Worm (Caenorhabditis elegans) whole organism, L4/young adult: ENCODE data around the gene R05H5.4.

Experiments
- W03F9.2 ChIP-seq: fragments of 150-350 bp; optimal IDR thresholded peaks from 2 replicates; lab custom pipeline; 2014; ENCODE audit warnings: missing biosample characterization, missing genetic modification characterization
- dao-5 ChIP-seq: sonication (generic microtip); optimal IDR thresholded peaks from 2 replicates; lab custom pipeline; 2016; ENCODE audit warnings: missing genotype, missing genetic modification characterization, moderate library complexity, missing compliant biosample characterization
- him-1 ChIP-seq: sonication (generic microtip); optimal IDR thresholded peaks from 2 replicates; lab custom pipeline; 2016; ENCODE audit warnings: missing genotype, missing genetic modification reagents, missing genetic modification characterization, missing compliant biosample characterization

ce11 chrII:10248355-10249041, 48.7 kb upstream of the R05H5.4 start, which contains the start of gene atad-3:
- TF ChIP-seq W03F9.2 (tag; lab: Kevin White, UChicago) (peak; percentile 79), him-1 (tag; lab: Kevin White, UChicago) (peak; percentile 70), dao-5 (tag; lab: Kevin White, UChicago) (no peak)
